Worm (Caenorhabditis elegans): Measurements from ENCODE around the gene D1005.10.

DNA sequence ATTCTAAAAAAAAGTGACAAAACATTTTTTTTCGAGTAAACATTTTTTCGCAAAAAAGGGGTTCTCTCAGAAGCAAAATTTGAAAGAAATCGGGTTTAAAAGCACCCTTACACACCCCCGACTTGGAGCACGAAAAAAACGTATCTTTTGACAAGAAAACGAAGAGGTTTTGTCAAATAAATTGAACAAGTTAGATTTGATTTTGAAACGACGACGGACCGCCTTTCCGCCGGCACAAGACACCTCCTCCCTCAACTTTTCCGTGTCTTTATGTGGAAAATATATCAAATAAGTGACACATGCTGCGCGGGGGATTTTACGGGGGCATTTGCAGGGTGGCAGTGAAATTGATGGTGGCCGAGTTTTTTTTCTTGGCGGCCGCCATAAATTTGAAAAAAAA lies 17.9 kb downstream of the D1005.10 start:
- TF ChIP-seq ref-1 (GFP tag; conservative IDR thresholded peaks at IDR 0.05): no peak
- TF ChIP-seq ztf-29 (GFP tag; IDR thresholded peaks at IDR 0.05): no peak
- no peak for TF ChIP-seq ztf-23 (GFP tag; IDR thresholded peaks at IDR 0.05)
- TF ChIP-seq med-1 (GFP tag; optimal IDR thresholded peaks at IDR 0.05; ENCODE audit: insufficient read depth): no peak
- TF ChIP-seq tab-1 (GFP tag; IDR thresholded peaks at IDR 0.05): no peak
- TF ChIP-seq T22C8.4 (GFP tag; IDR thresholded peaks at IDR 0.05): no peak
- TF ChIP-seq flt-1 (GFP tag; IDR thresholded peaks at IDR 0.05): no peak

All from whole organism, midembryonic.